Worm (Caenorhabditis elegans) whole organism, young adult: Measurements from ENCODE around the gene F18E9.3.

Experiments
- B0035.1 ChIP-seq: sonication (generic microtip); optimal IDR thresholded peaks from 2 replicates; lab custom pipeline; 2016; ENCODE audit warnings: missing genetic modification characterization, mild to moderate bottlenecking, missing compliant biosample characterization, missing genotype, missing genetic modification reagents
- B0336.3 ChIP-seq: fragments of 200-800 bp; sonication (Bioruptor generic); IDR thresholded peaks from 2 replicates; pipeline ENCODE4 v1.3.6; 2022; ENCODE audit warnings: missing genetic modification characterization, missing compliant biosample characterization
- C17E4.6 ChIP-seq: fragments of 200-800 bp; sonication (Bioruptor generic); IDR thresholded peaks from 2 replicates; pipeline ENCODE4 v1.3.6; 2022; ENCODE audit warnings: missing genetic modification reagents, missing genetic modification characterization, missing compliant biosample characterization
- F49E8.2 ChIP-seq: sonication (generic microtip); optimal IDR thresholded peaks from 3 replicates; lab custom pipeline; 2017; ENCODE audit warnings: missing genetic modification characterization, mild to moderate bottlenecking, missing compliant biosample characterization, antibody characterized with exemption, moderate library complexity; ENCODE audit not compliant: insufficient read depth
- F52B5.7 ChIP-seq: sonication (generic microtip); optimal IDR thresholded peaks from 2 replicates; lab custom pipeline; 2016; ENCODE audit warnings: mild to moderate bottlenecking, missing genetic modification characterization, missing compliant biosample characterization
- F55B11.4 ChIP-seq: sonication (generic microtip); optimal IDR thresholded peaks from 2 replicates; lab custom pipeline; 2016; ENCODE audit warnings: missing compliant biosample characterization, missing genetic modification characterization, borderline replicate concordance; ENCODE audit not compliant: insufficient read depth
- F57A8.1 ChIP-seq: fragments of 200-800 bp; sonication (Bioruptor generic); optimal IDR thresholded peaks from 2 replicates; lab custom pipeline; 2018; ENCODE audit warnings: mild to moderate bottlenecking, missing genetic modification characterization, moderate library complexity, missing compliant biosample characterization
- T07F8.4 ChIP-seq: sonication (generic microtip); optimal IDR thresholded peaks from 2 replicates; lab custom pipeline; 2016; ENCODE audit warnings: mild to moderate bottlenecking, missing genetic modification characterization, moderate library complexity, missing compliant biosample characterization
- Y53G8AR.9 ChIP-seq: fragments of 200-800 bp; sonication (Bioruptor generic); conservative IDR thresholded peaks from 2 replicates; pipeline ENCODE4 v1.3.6; 2022; ENCODE audit warnings: missing genetic modification reagents, missing genetic modification characterization, missing compliant biosample characterization
- Y79H2A.3 ChIP-seq: fragments of 200-800 bp; sonication (Bioruptor generic); conservative IDR thresholded peaks from 2 replicates; pipeline ENCODE4 v1.3.6; 2022; ENCODE audit warnings: missing genetic modification reagents, missing genetic modification characterization, missing compliant biosample characterization
- akir-1 ChIP-seq: fragments of 200-800 bp; sonication (Bioruptor generic); optimal IDR thresholded peaks from 2 replicates; lab custom pipeline; 2018; ENCODE audit warnings: mild to moderate bottlenecking, missing genetic modification characterization, moderate library complexity, missing compliant biosample characterization
- attf-6 ChIP-seq: fragments of 200-800 bp; sonication (Bioruptor generic); IDR thresholded peaks from 2 replicates; pipeline ENCODE4 v1.3.6; 2022; ENCODE audit warnings: missing genetic modification reagents, missing genetic modification characterization, missing compliant biosample characterization
- bed-2 ChIP-seq: fragments of 200-800 bp; sonication (Bioruptor generic); IDR thresholded peaks from 2 replicates; pipeline ENCODE4 v1.3.6; 2022; ENCODE audit warnings: missing genetic modification reagents, missing genetic modification characterization, missing compliant biosample characterization
- cebp-1 ChIP-seq, 2 experiments: fragments of 200-800 bp in 1 of 2; sonication (Bioruptor generic) in 1 of 2; sonication (generic microtip) in 1 of 2; IDR thresholded peaks in 1 of 2; optimal IDR thresholded peaks in 1 of 2; 2 replicates each; pipeline versions ENCODE4 v1.3.6 to Lab custom; 2017 to 2022; ENCODE audit warnings: missing compliant biosample characterization in 2 of 2, missing genetic modification characterization in 2 of 2, mild to moderate bottlenecking in 1 of 2, missing genetic modification reagents in 1 of 2, moderate library complexity in 1 of 2
- ceh-100 ChIP-seq: fragments of 200-800 bp; sonication (Bioruptor generic); IDR thresholded peaks from 2 replicates; pipeline ENCODE4 v1.3.6; 2022; ENCODE audit warnings: missing genetic modification reagents, missing genetic modification characterization, missing compliant biosample characterization
- dpl-1 ChIP-seq: fragments of 150-350 bp; optimal IDR thresholded peaks from 2 replicates; lab custom pipeline; 2014; ENCODE audit warnings: missing biosample characterization, missing genetic modification reagents, missing genetic modification characterization
- egl-18 ChIP-seq: fragments of 200-800 bp; sonication (Bioruptor generic); IDR thresholded peaks from 2 replicates; pipeline ENCODE4 v1.3.6; 2022; ENCODE audit warnings: missing genetic modification reagents, missing genetic modification characterization, missing compliant biosample characterization
- hmg-20 ChIP-seq: fragments of 200-800 bp; sonication (Bioruptor generic); IDR thresholded peaks from 2 replicates; pipeline ENCODE4 v1.3.6; 2022; ENCODE audit warnings: missing genetic modification reagents, missing genetic modification characterization, missing compliant biosample characterization
- hrde-1 ChIP-seq: sonication (generic microtip); optimal IDR thresholded peaks from 2 replicates; lab custom pipeline; 2016; ENCODE audit warnings: missing genetic modification characterization, mild to moderate bottlenecking, missing compliant biosample characterization, moderate library complexity, missing genotype, missing genetic modification reagents, borderline replicate concordance
- hsf-1 ChIP-seq: fragments of 200-800 bp; sonication (Bioruptor generic); IDR thresholded peaks from 2 replicates; pipeline ENCODE4 v1.3.6; 2022; ENCODE audit warnings: missing genetic modification reagents, missing genetic modification characterization, missing compliant biosample characterization
- let-526 ChIP-seq: fragments of 200-800 bp; sonication (Bioruptor generic); IDR thresholded peaks from 2 replicates; pipeline ENCODE4 v1.3.6; 2022; ENCODE audit warnings: missing genetic modification reagents, missing genetic modification characterization, missing compliant biosample characterization
- lin-26 ChIP-seq: fragments of 200-800 bp; sonication (Bioruptor generic); IDR thresholded peaks from 2 replicates; pipeline ENCODE4 v1.3.6; 2022; ENCODE audit warnings: missing genetic modification reagents, missing genetic modification characterization, missing compliant biosample characterization
- lin-35 ChIP-seq, 3 experiments: fragments of 150-350 bp in 2 of 3; sonication (generic microtip) in 1 of 3; optimal IDR thresholded peaks; 2 replicates each; lab custom pipeline; 2014 to 2018; ENCODE audit warnings: missing biosample characterization in 3 of 3, missing genetic modification characterization in 3 of 3, missing genetic modification reagents in 3 of 3
- lin-40 ChIP-seq: sonication (generic microtip); optimal IDR thresholded peaks from 2 replicates; lab custom pipeline; 2016; ENCODE audit warnings: missing genetic modification characterization, mild to moderate bottlenecking, missing compliant biosample characterization, missing genotype, missing genetic modification reagents
- lin-54 ChIP-seq: fragments of 200-800 bp; sonication (Bioruptor generic); optimal IDR thresholded peaks from 2 replicates; lab custom pipeline; 2018; ENCODE audit warnings: mild to moderate bottlenecking, missing genetic modification characterization, missing compliant biosample characterization
- lsy-27 ChIP-seq: sonication (generic microtip); optimal IDR thresholded peaks from 2 replicates; lab custom pipeline; 2017; ENCODE audit warnings: missing genetic modification characterization, mild to moderate bottlenecking, missing compliant biosample characterization, antibody characterized with exemption, missing genotype, borderline replicate concordance; ENCODE audit not compliant: insufficient read depth
- madf-10 ChIP-seq: sonication (generic microtip); optimal IDR thresholded peaks from 2 replicates; lab custom pipeline; 2016; ENCODE audit warnings: mild to moderate bottlenecking, missing genetic modification characterization, missing compliant biosample characterization
- nfya-1 ChIP-seq: sonication (generic microtip); optimal IDR thresholded peaks from 2 replicates; lab custom pipeline; 2017; ENCODE audit warnings: antibody characterized with exemption, missing compliant biosample characterization, missing genetic modification characterization, borderline replicate concordance; ENCODE audit not compliant: insufficient read depth
- nhr-179 ChIP-seq: sonication (generic microtip); optimal IDR thresholded peaks from 2 replicates; lab custom pipeline; 2016; ENCODE audit warnings: mild to moderate bottlenecking, missing genetic modification characterization, missing compliant biosample characterization
- nhr-27 ChIP-seq: fragments of 200-800 bp; sonication (Bioruptor generic); optimal IDR thresholded peaks from 2 replicates; lab custom pipeline; 2018; ENCODE audit warnings: mild to moderate bottlenecking, missing genetic modification characterization, moderate library complexity, missing compliant biosample characterization
- nhr-80 ChIP-seq: sonication (generic microtip); optimal IDR thresholded peaks from 2 replicates; lab custom pipeline; 2016; ENCODE audit warnings: missing genetic modification characterization, missing compliant biosample characterization
- pha-4 ChIP-seq: fragments of 150-350 bp; sonication (generic microtip); optimal IDR thresholded peaks from 2 replicates; lab custom pipeline; 2014; ENCODE audit warnings: missing biosample characterization, missing genetic modification reagents, missing genetic modification characterization
- rcor-1 ChIP-seq: fragments of 200-800 bp; sonication (Bioruptor generic); IDR thresholded peaks from 2 replicates; pipeline ENCODE4 v1.3.6; 2022; ENCODE audit warnings: missing genetic modification reagents, missing genetic modification characterization, missing compliant biosample characterization
- rec-8 ChIP-seq, 2 experiments: sonication (generic microtip); optimal IDR thresholded peaks; 2 replicates each; lab custom pipeline; 2016; ENCODE audit warnings: mild to moderate bottlenecking in 2 of 2, missing genetic modification characterization in 2 of 2, missing genetic modification reagents in 2 of 2, missing genotype in 2 of 2, missing biosample characterization in 1 of 2, missing compliant biosample characterization in 1 of 2, moderate library complexity in 1 of 2
- snpc-3.4 ChIP-seq: sonication (generic microtip); optimal IDR thresholded peaks from 2 replicates; lab custom pipeline; 2017; ENCODE audit warnings: missing genetic modification characterization, mild to moderate bottlenecking, missing compliant biosample characterization, antibody characterized with exemption, moderate library complexity, missing genotype, missing genetic modification reagents
- snpc-4 ChIP-seq, 5 experiments: fragments of 150-350 bp in 1 of 5; sonication (generic microtip) in 4 of 5; optimal IDR thresholded peaks; 2 replicates each; lab custom pipeline; 2014 to 2018; ENCODE audit warnings: missing genetic modification characterization in 5 of 5, missing biosample characterization in 3 of 5, antibody characterized with exemption in 2 of 5, mild to moderate bottlenecking in 2 of 5, missing compliant biosample characterization in 2 of 5, missing genotype in 2 of 5, moderate library complexity in 2 of 5, missing genetic modification reagents in 1 of 5
- tbp1 ChIP-seq: fragments of 200-800 bp; sonication (Bioruptor generic); optimal IDR thresholded peaks from 2 replicates; lab custom pipeline; 2018; ENCODE audit warnings: mild to moderate bottlenecking, missing genetic modification characterization, missing compliant biosample characterization
- tbx-9 ChIP-seq: sonication (generic microtip); optimal IDR thresholded peaks from 2 replicates; lab custom pipeline; 2016; ENCODE audit warnings: borderline replicate concordance, missing genetic modification characterization, inconsistent platforms, missing compliant biosample characterization
- tlf-1 ChIP-seq: fragments of 200-800 bp; sonication (Bioruptor generic); optimal IDR thresholded peaks from 2 replicates; lab custom pipeline; 2018; ENCODE audit warnings: mild to moderate bottlenecking, missing genetic modification characterization, missing compliant biosample characterization
- xnd-1 ChIP-seq: sonication (generic microtip); optimal IDR thresholded peaks from 2 replicates; lab custom pipeline; 2016; ENCODE audit warnings: missing genotype, missing genetic modification reagents, missing genetic modification characterization, missing compliant biosample characterization
- zfh-2 ChIP-seq: fragments of 200-800 bp; sonication (Bioruptor generic); conservative IDR thresholded peaks from 2 replicates; pipeline ENCODE4 v1.3.6; 2022; ENCODE audit warnings: missing genetic modification reagents, missing genetic modification characterization, missing compliant biosample characterization
- ztf-18 ChIP-seq: sonication (generic microtip); optimal IDR thresholded peaks from 2 replicates; lab custom pipeline; 2016; ENCODE audit warnings: missing genotype, mild to moderate bottlenecking, missing genetic modification characterization, missing compliant biosample characterization
- ztf-22 ChIP-seq: fragments of 200-800 bp; sonication (Bioruptor generic); optimal IDR thresholded peaks from 2 replicates; lab custom pipeline; 2018; ENCODE audit warnings: mild to moderate bottlenecking, missing genetic modification characterization, moderate library complexity, missing compliant biosample characterization
- ztf-3 ChIP-seq: fragments of 200-800 bp; sonication (Bioruptor generic); optimal IDR thresholded peaks from 2 replicates; lab custom pipeline; 2018; ENCODE audit warnings: mild to moderate bottlenecking, missing genetic modification characterization, missing compliant biosample characterization

Gene F18E9.3

DNA sequence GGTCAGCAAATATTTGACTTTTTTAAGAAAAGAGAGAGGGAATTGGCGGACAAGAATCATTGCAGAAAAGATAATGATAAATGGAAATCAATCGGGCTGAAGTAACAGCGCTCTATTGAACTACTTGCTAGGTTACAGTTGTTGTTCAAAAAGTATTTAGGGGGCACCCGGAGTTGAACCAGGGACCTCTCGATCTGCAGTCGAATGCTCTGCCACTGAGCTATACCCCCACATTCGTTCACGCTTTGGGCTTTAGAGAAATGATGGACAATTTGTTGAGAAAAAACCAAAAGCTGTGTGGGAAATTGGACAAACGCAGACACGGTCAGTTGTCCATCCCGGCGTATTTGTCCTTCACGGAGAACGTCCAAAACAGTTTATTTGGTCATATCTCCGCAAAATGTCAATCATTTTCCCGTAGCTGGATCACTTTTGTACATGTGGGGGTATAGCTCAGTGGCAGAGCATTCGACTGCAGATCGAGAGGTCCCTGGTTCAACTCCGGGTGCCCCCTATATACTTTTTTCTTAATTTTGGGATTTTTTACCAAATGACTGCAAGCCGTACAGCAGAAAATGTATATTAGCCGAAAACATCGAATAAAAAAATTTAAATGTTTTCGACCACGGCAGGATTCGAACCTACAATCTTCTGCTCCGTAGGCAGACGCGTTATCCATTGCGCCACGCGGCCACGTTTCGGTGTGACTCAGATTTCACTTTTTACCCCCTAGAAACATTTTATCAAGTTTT lies 38.1 kb downstream of the F18E9.3 start (continued):
- TF ChIP-seq hmg-20 (GFP tag; lab: Robert Waterston, UW): peak; percentile 9; the same call in 1 of the 2 replicates
- TF ChIP-seq T07F8.4: no peak
- TF ChIP-seq hsf-1 (GFP tag; lab: Robert Waterston, UW): no peak
- TF ChIP-seq F57A8.1 (GFP tag; lab: Kevin White, UChicago): no peak
- peak; percentile 58; the same call in 1 of the 2 replicates for TF ChIP-seq rcor-1 (GFP tag; lab: Robert Waterston, UW)
- peak; percentile 49 for TF ChIP-seq zfh-2
- TF ChIP-seq ztf-18: peak; percentile 35
- TF ChIP-seq akir-1 (GFP tag; lab: Kevin White, UChicago): no peak
- no peak for TF ChIP-seq ztf-3
- no peak for TF ChIP-seq ztf-22 (GFP tag; lab: Kevin White, UChicago)
- no peak for TF ChIP-seq tlf-1
- no peak for TF ChIP-seq madf-10 (tag; lab: Kevin White, UChicago)
- TF ChIP-seq lin-40 (tag; lab: Kevin White, UChicago): peak; percentile 65
- TF ChIP-seq dpl-1 (GFP tag; lab: Kevin White, UChicago): no peak
- TF ChIP-seq lsy-27 (tag; lab: Kevin White, UChicago): no peak
- TF ChIP-seq nfya-1 (tag; lab: Kevin White, UChicago): no peak
- TF ChIP-seq nhr-80 (tag; lab: Kevin White, UChicago): peak; percentile 21
- TF ChIP-seq F49E8.2: no peak
- TF ChIP-seq B0035.1 (tag; lab: Kevin White, UChicago): no peak
- no peak for TF ChIP-seq hrde-1 (tag; lab: Kevin White, UChicago)
- no peak for TF ChIP-seq xnd-1 (tag; lab: Kevin White, UChicago)
- TF ChIP-seq pha-4 (tag; lab: Kevin White, UChicago): no peak
- no peak for TF ChIP-seq lin-54 (GFP tag; lab: Kevin White, UChicago)
- TF ChIP-seq tbp1 (GFP tag; lab: Kevin White, UChicago): peak; percentile 84
- TF ChIP-seq nhr-27 (tag; lab: Kevin White, UChicago): no peak
- peak; percentile 47 for TF ChIP-seq tbx-9
- TF ChIP-seq F52B5.7 (tag; lab: Kevin White, UChicago): no peak
- TF ChIP-seq Y79H2A.3 (GFP tag; lab: Robert Waterston, UW): no peak
- TF ChIP-seq F55B11.4 (tag; lab: Kevin White, UChicago): no peak
- TF ChIP-seq rec-8 (tag; optimal IDR thresholded peaks at IDR 0.05; lab: Kevin White, UChicago): peak; percentile 10 to 59
- no peak for TF ChIP-seq cebp-1 (GFP tag; IDR thresholded peaks at IDR 0.05; lab: Robert Waterston, UW)
- no peak for TF ChIP-seq cebp-1 (tag; optimal IDR thresholded peaks at IDR 0.05; lab: Kevin White, UChicago)
- no peak for TF ChIP-seq egl-18
- TF ChIP-seq bed-2: no peak
- peak in 1 of 3 experiments; percentile 11 for TF ChIP-seq lin-35 (GFP tag; optimal IDR thresholded peaks at IDR 0.05; lab: Kevin White, UChicago)
- peak; percentile 19 for TF ChIP-seq snpc-4 (GFP tag; optimal IDR thresholded peaks at IDR 0.05; lab: Kevin White, UChicago)
- TF ChIP-seq snpc-4 (tag; optimal IDR thresholded peaks at IDR 0.05; lab: Kevin White, UChicago): peak in 3 of 4 experiments; percentile 10 to 61 (median 43)
- no peak for TF ChIP-seq ceh-100 (GFP tag; lab: Robert Waterston, UW)
- TF ChIP-seq snpc-3.4: peak; percentile 39
- TF ChIP-seq C17E4.6 (GFP tag; lab: Robert Waterston, UW): no peak
- no peak; the same call in 1 of the 2 replicates for TF ChIP-seq B0336.3
- peak; percentile 88 for TF ChIP-seq lin-26 (GFP tag; lab: Robert Waterston, UW)
- TF ChIP-seq let-526 (GFP tag; lab: Robert Waterston, UW): no peak
- TF ChIP-seq Y53G8AR.9 (GFP tag; lab: Robert Waterston, UW): peak; percentile 68; the same call in 1 of the 2 replicates
- TF ChIP-seq attf-6 (GFP tag; lab: Robert Waterston, UW): no peak
- TF ChIP-seq nhr-179 (tag; lab: Kevin White, UChicago): no peak
